Worm (Caenorhabditis elegans) whole organism, L2 larva: ENCODE data around the gene F29B9.7.

Experiments
- R02D3.7 ChIP-seq: fragments of 150-350 bp; optimal IDR thresholded peaks from 2 replicates; lab custom pipeline; 2014; ENCODE audit warnings: missing biosample characterization, missing genetic modification characterization
- ZK546.5 ChIP-seq: sonication (generic microtip); optimal IDR thresholded peaks from 2 replicates; lab custom pipeline; 2017; ENCODE audit warnings: missing biosample characterization, missing genetic modification characterization
- aly-2 ChIP-seq: fragments of 150-350 bp; optimal IDR thresholded peaks from 2 replicates; lab custom pipeline; 2014; ENCODE audit warnings: missing biosample characterization, missing genetic modification characterization
- ama-1 ChIP-seq: fragments of 150-350 bp; optimal IDR thresholded peaks from 2 replicates; lab custom pipeline; 2018; ENCODE audit warnings: inconsistent platforms
- ceh-16 ChIP-seq: fragments of 150-350 bp; optimal IDR thresholded peaks from 2 replicates; lab custom pipeline; 2014; ENCODE audit warnings: missing biosample characterization, missing genetic modification characterization
- egl-27 ChIP-seq: sonication (generic microtip); optimal IDR thresholded peaks from 3 replicates; lab custom pipeline; 2017; ENCODE audit warnings: missing biosample characterization, missing genetic modification reagents, missing genetic modification characterization
- elt-3 ChIP-seq: sonication (generic microtip); optimal IDR thresholded peaks from 2 replicates; lab custom pipeline; 2017; ENCODE audit warnings: missing biosample characterization, missing genetic modification characterization
- fos-1 ChIP-seq: fragments of 150-350 bp; optimal IDR thresholded peaks from 2 replicates; lab custom pipeline; 2014; ENCODE audit warnings: missing biosample characterization, missing genetic modification characterization
- lsy-2 ChIP-seq, 2 experiments: fragments of 150-350 bp in 1 of 2; sonication (generic microtip) in 1 of 2; optimal IDR thresholded peaks; 2 replicates each; lab custom pipeline; 2014 to 2017; ENCODE audit warnings: missing biosample characterization in 2 of 2, missing genetic modification characterization in 2 of 2
- mbf-1 ChIP-seq: sonication (generic microtip); optimal IDR thresholded peaks from 2 replicates; lab custom pipeline; 2017; ENCODE audit warnings: missing biosample characterization, missing genetic modification characterization
- mdl-1 ChIP-seq, 2 experiments: fragments of 150-350 bp in 1 of 2; sonication (generic microtip) in 1 of 2; optimal IDR thresholded peaks; 2 replicates each; lab custom pipeline; 2017; ENCODE audit warnings: missing biosample characterization in 2 of 2, missing genetic modification characterization in 2 of 2
- nhr-11 ChIP-seq: fragments of 150-350 bp; optimal IDR thresholded peaks from 2 replicates; lab custom pipeline; 2014; ENCODE audit warnings: missing biosample characterization, missing genetic modification characterization
- nhr-25 ChIP-seq: fragments of 150-350 bp; sonication (generic microtip); optimal IDR thresholded peaks from 3 replicates; lab custom pipeline; 2014; ENCODE audit warnings: missing biosample characterization, missing genetic modification characterization

DNA sequence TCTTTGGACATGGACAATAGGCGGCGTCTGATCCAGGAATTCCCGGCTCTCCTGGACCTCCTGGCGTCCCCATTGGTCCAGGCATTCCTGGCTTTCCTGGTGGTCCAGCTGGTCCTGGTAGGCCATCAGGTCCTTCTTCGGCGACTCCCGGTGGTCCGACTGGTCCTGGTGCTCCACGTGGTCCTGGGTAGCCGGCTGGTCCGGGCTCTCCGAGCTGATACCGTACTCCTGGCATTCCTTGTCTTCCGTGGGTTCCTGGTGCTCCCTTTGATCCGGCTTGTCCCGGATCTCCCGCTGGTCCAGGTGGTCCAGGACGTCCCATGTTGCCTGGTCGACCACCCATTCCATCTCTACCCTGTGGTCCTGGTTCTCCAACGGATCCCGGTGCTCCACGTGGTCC is 6.4 kb downstream of the F29B9.7 start:
- TF ChIP-seq lsy-2 (tag; optimal IDR thresholded peaks at IDR 0.05; lab: Kevin White, UChicago) (no peak), elt-3 (no peak), aly-2 (tag; lab: Kevin White, UChicago) (no peak), egl-27 (tag; lab: Kevin White, UChicago) (no peak), fos-1 (tag; lab: Kevin White, UChicago) (no peak), nhr-11 (tag; lab: Kevin White, UChicago) (no peak), mbf-1 (no peak), ZK546.5 (tag; lab: Kevin White, UChicago) (no peak), R02D3.7 (tag; lab: Kevin White, UChicago) (no peak), ama-1 (lab: Kevin White, UChicago) (no peak), ceh-16 (tag; lab: Kevin White, UChicago) (no peak), mdl-1 (tag; optimal IDR thresholded peaks at IDR 0.05; lab: Kevin White, UChicago) (no peak), nhr-25 (tag; lab: Kevin White, UChicago) (no peak)
